Worm (Caenorhabditis elegans): ENCODE measurements around the gene F13D2.1.

- no peak for TF ChIP-seq fos-1 (tag; optimal IDR thresholded peaks at IDR 0.05)
- TF ChIP-seq lsy-2 (tag; optimal IDR thresholded peaks at IDR 0.05), result no peak
- TF ChIP-seq lin-39 (tag; optimal IDR thresholded peaks at IDR 0.05), result no peak
- no peak for TF ChIP-seq alr-1 (tag; optimal IDR thresholded peaks at IDR 0.05)
- TF ChIP-seq nhr-23 (tag; optimal IDR thresholded peaks at IDR 0.05), result no peak
- TF ChIP-seq elt-1 (tag; optimal IDR thresholded peaks at IDR 0.05), result no peak
Measured at ce11 chrX:11114420-11114819, 75.0 kb downstream of the F13D2.1 start.
